Worm (Caenorhabditis elegans) whole organism, L4 larva: Measurements from ENCODE around the gene F31E8.5.
A peak's percentile ranks its signal among the peaks of the same experiment; 100 is the strongest.

Source experiments
- D1046.2 ChIP-seq: fragments of 200-800 bp; sonication (Bioruptor generic); IDR thresholded peaks from 2 replicates; pipeline ENCODE4 v1.3.6; 2022; ENCODE audit warnings: missing genetic modification characterization, missing compliant biosample characterization
- F10B5.3 ChIP-seq: sonication (generic microtip); optimal IDR thresholded peaks from 2 replicates; lab custom pipeline; 2016; ENCODE audit warnings: mild to moderate bottlenecking, missing genetic modification characterization, missing compliant biosample characterization
- F37D6.2 ChIP-seq: sonication (generic microtip); optimal IDR thresholded peaks from 2 replicates; lab custom pipeline; 2016; ENCODE audit warnings: mild to moderate bottlenecking, missing genetic modification characterization, missing compliant biosample characterization
- R02D3.7 ChIP-seq: fragments of 150-350 bp; sonication (generic microtip); optimal IDR thresholded peaks from 3 replicates; lab custom pipeline; 2014; ENCODE audit warnings: missing biosample characterization, missing genetic modification characterization
- Y105C5A.15 ChIP-seq: fragments of 200-800 bp; sonication (Bioruptor generic); IDR thresholded peaks from 2 replicates; pipeline ENCODE4 v1.3.6; 2022; ENCODE audit warnings: missing genetic modification characterization, missing compliant biosample characterization
- Y5F2A.4 ChIP-seq: fragments of 200-800 bp; sonication (Bioruptor generic); optimal IDR thresholded peaks from 2 replicates; lab custom pipeline; 2018; ENCODE audit warnings: mild to moderate bottlenecking, missing genetic modification characterization, missing compliant biosample characterization
- aha-1 ChIP-seq: fragments of 150-350 bp; peaks from one replicate; lab custom pipeline; 2014; ENCODE audit warnings: missing biosample characterization, missing genetic modification characterization
- ama-1 ChIP-seq: fragments of 150-350 bp; optimal IDR thresholded peaks from 2 replicates; lab custom pipeline; 2014; ENCODE audit warnings: inconsistent platforms, mixed read lengths
- arid-1 ChIP-seq: fragments of 200-800 bp; sonication (Bioruptor generic); conservative IDR thresholded peaks from 2 replicates; pipeline ENCODE4 v1.3.6; 2022; ENCODE audit warnings: missing genetic modification reagents, missing genetic modification characterization, missing compliant biosample characterization
- ceh-20 ChIP-seq: fragments of 200-800 bp; sonication (Bioruptor generic); IDR thresholded peaks from 2 replicates; pipeline ENCODE4 v1.3.6; 2022; ENCODE audit warnings: missing genetic modification reagents, missing genetic modification characterization, missing compliant biosample characterization
- ceh-28 ChIP-seq: fragments of 150-350 bp; optimal IDR thresholded peaks from 2 replicates; lab custom pipeline; 2014; ENCODE audit warnings: missing biosample characterization, missing genetic modification reagents, missing genetic modification characterization
- ceh-32 ChIP-seq: sonication (generic microtip); optimal IDR thresholded peaks from 2 replicates; lab custom pipeline; 2016; ENCODE audit warnings: mild to moderate bottlenecking, missing genetic modification characterization, missing compliant biosample characterization; ENCODE audit not compliant: poor library complexity
- cey-2 ChIP-seq: sonication (generic microtip); optimal IDR thresholded peaks from 3 replicates; lab custom pipeline; 2017; ENCODE audit warnings: missing genetic modification characterization, mild to moderate bottlenecking, missing compliant biosample characterization, antibody characterized with exemption, borderline replicate concordance; ENCODE audit not compliant: insufficient read depth
- ctbp-1 ChIP-seq: fragments of 200-800 bp; sonication (Bioruptor generic); IDR thresholded peaks from 2 replicates; pipeline ENCODE4 v1.3.6; 2022; ENCODE audit warnings: missing genetic modification reagents, missing genetic modification characterization, missing compliant biosample characterization
- daf-16 ChIP-seq, 3 experiments: sonication (generic microtip); optimal IDR thresholded peaks; 2 replicates each; lab custom pipeline; 2016 to 2017; ENCODE audit warnings: missing genetic modification characterization in 3 of 3, missing genetic modification reagents in 3 of 3, mild to moderate bottlenecking in 2 of 3, missing compliant biosample characterization in 2 of 3, missing biosample characterization in 1 of 3, moderate library complexity in 1 of 3
- daf-19 ChIP-seq: fragments of 200-800 bp; sonication (Bioruptor generic); conservative IDR thresholded peaks from 2 replicates; pipeline ENCODE4 v1.3.6; 2022; ENCODE audit warnings: missing genetic modification characterization, missing compliant biosample characterization
- dmd-6 ChIP-seq: fragments of 200-800 bp; sonication (Bioruptor generic); IDR thresholded peaks from 2 replicates; pipeline ENCODE4 v1.3.6; 2022; ENCODE audit warnings: missing genetic modification reagents, missing genetic modification characterization, missing compliant biosample characterization
- dmd-8 ChIP-seq: fragments of 200-800 bp; sonication (Bioruptor generic); IDR thresholded peaks from 2 replicates; pipeline ENCODE4 v1.3.6; 2022; ENCODE audit warnings: missing genetic modification characterization, missing compliant biosample characterization
- fos-1 ChIP-seq: fragments of 150-350 bp; optimal IDR thresholded peaks from 2 replicates; lab custom pipeline; 2014; ENCODE audit warnings: missing biosample characterization, missing genetic modification characterization
- hif-1 ChIP-seq, 2 experiments: sonication (generic microtip); optimal IDR thresholded peaks; 2 replicates each; lab custom pipeline; 2016 to 2017; ENCODE audit warnings: missing compliant biosample characterization in 2 of 2, missing genetic modification characterization in 2 of 2, missing genetic modification reagents in 2 of 2, missing genotype in 2 of 2, mild to moderate bottlenecking in 1 of 2
- hlh-11 ChIP-seq: fragments of 200-800 bp; sonication (Bioruptor generic); optimal IDR thresholded peaks from 2 replicates; lab custom pipeline; 2018; ENCODE audit warnings: mild to moderate bottlenecking, missing genetic modification characterization, missing compliant biosample characterization
- hlh-30 ChIP-seq: sonication (generic microtip); optimal IDR thresholded peaks from 2 replicates; lab custom pipeline; 2017; ENCODE audit warnings: antibody characterized with exemption, mild to moderate bottlenecking, missing genetic modification characterization, missing compliant biosample characterization; ENCODE audit not compliant: insufficient read depth
- lin-29 ChIP-seq: fragments of 200-800 bp; sonication (Bioruptor generic); IDR thresholded peaks from 2 replicates; pipeline ENCODE4 v1.3.6; 2022; ENCODE audit warnings: missing genetic modification reagents, missing genetic modification characterization, missing compliant biosample characterization
- lin-39 ChIP-seq: fragments of 150-350 bp; optimal IDR thresholded peaks from 2 replicates; lab custom pipeline; 2014; ENCODE audit warnings: missing biosample characterization, missing genetic modification reagents, missing genetic modification characterization
- lsy-2 ChIP-seq, 2 experiments: fragments of 150-350 bp in 1 of 2; sonication (generic microtip) in 1 of 2; optimal IDR thresholded peaks; 2 replicates each; lab custom pipeline; 2014 to 2017; ENCODE audit warnings: missing biosample characterization in 2 of 2, missing genetic modification characterization in 2 of 2
- mdl-1 ChIP-seq, 2 experiments: fragments of 150-350 bp in 1 of 2; sonication (generic microtip) in 1 of 2; optimal IDR thresholded peaks; 2 replicates each; lab custom pipeline; 2014 to 2017; ENCODE audit warnings: missing biosample characterization in 2 of 2, missing genetic modification characterization in 2 of 2
- mep-1 ChIP-seq: fragments of 150-350 bp; sonication (generic microtip); optimal IDR thresholded peaks from 3 replicates; lab custom pipeline; 2014; ENCODE audit warnings: missing biosample characterization, missing genetic modification characterization
- mxl-2 ChIP-seq: fragments of 200-800 bp; sonication (Bioruptor generic); conservative IDR thresholded peaks from 2 replicates; pipeline ENCODE4 v1.3.6; 2022; ENCODE audit warnings: missing genetic modification reagents, missing genetic modification characterization, missing compliant biosample characterization
- nhr-11 ChIP-seq: fragments of 150-350 bp; optimal IDR thresholded peaks from 2 replicates; lab custom pipeline; 2014; ENCODE audit warnings: missing biosample characterization, missing genetic modification characterization
- nhr-25 ChIP-seq: sonication (generic microtip); optimal IDR thresholded peaks from 2 replicates; lab custom pipeline; 2017; ENCODE audit warnings: missing genetic modification characterization, mild to moderate bottlenecking, missing compliant biosample characterization, antibody characterized with exemption, moderate library complexity, borderline replicate concordance; ENCODE audit not compliant: insufficient read depth
- nhr-28 ChIP-seq: fragments of 150-350 bp; optimal IDR thresholded peaks from 2 replicates; lab custom pipeline; 2014; ENCODE audit warnings: missing biosample characterization, missing genetic modification characterization
- nhr-41 ChIP-seq: fragments of 200-800 bp; sonication (Bioruptor generic); IDR thresholded peaks from 2 replicates; pipeline ENCODE4 v1.3.6; 2022; ENCODE audit warnings: missing genetic modification reagents, missing genetic modification characterization, missing compliant biosample characterization
- nhr-42 ChIP-seq: fragments of 200-800 bp; sonication (Bioruptor generic); IDR thresholded peaks from 2 replicates; pipeline ENCODE4 v1.3.6; 2022; ENCODE audit warnings: missing genetic modification characterization, missing compliant biosample characterization
- nhr-48 ChIP-seq: sonication (generic microtip); optimal IDR thresholded peaks from 2 replicates; lab custom pipeline; 2016; ENCODE audit warnings: mild to moderate bottlenecking, missing genetic modification characterization, missing compliant biosample characterization
- pqm-1 ChIP-seq: sonication (generic microtip); optimal IDR thresholded peaks from 2 replicates; lab custom pipeline; 2017; ENCODE audit warnings: missing biosample characterization, missing genetic modification characterization
- rbr-2 ChIP-seq: sonication (generic microtip); optimal IDR thresholded peaks from 2 replicates; lab custom pipeline; 2016; ENCODE audit warnings: missing genotype, missing genetic modification characterization, missing compliant biosample characterization
- saeg-2 ChIP-seq: fragments of 200-800 bp; sonication (Bioruptor generic); IDR thresholded peaks from 2 replicates; pipeline ENCODE4 v1.3.6; 2022; ENCODE audit warnings: missing genetic modification reagents, missing genetic modification characterization, missing compliant biosample characterization
- sdz-12 ChIP-seq: fragments of 200-800 bp; sonication (Bioruptor generic); optimal IDR thresholded peaks from 2 replicates; lab custom pipeline; 2018; ENCODE audit warnings: mild to moderate bottlenecking, missing genetic modification characterization, missing compliant biosample characterization
- set-16 ChIP-seq: fragments of 200-800 bp; sonication (Bioruptor generic); IDR thresholded peaks from 2 replicates; pipeline ENCODE4 v1.3.6; 2022; ENCODE audit warnings: missing genetic modification reagents, missing genetic modification characterization, missing compliant biosample characterization
- snpc-4 ChIP-seq: fragments of 150-350 bp; optimal IDR thresholded peaks from 2 replicates; lab custom pipeline; 2014; ENCODE audit warnings: missing biosample characterization, missing genetic modification characterization
- spr-3 ChIP-seq: fragments of 200-800 bp; sonication (Bioruptor generic); optimal IDR thresholded peaks from 2 replicates; lab custom pipeline; 2018; ENCODE audit warnings: mild to moderate bottlenecking, missing genetic modification characterization, missing compliant biosample characterization
- tra-1 ChIP-seq: fragments of 200-800 bp; sonication (Bioruptor generic); IDR thresholded peaks from 2 replicates; pipeline ENCODE4 v1.3.6; 2022; ENCODE audit warnings: missing genetic modification reagents, missing genetic modification characterization, missing compliant biosample characterization
- unc-62 ChIP-seq, 3 experiments: fragments of 150-350 bp in 1 of 3; sonication (generic microtip); optimal IDR thresholded peaks in 2 of 3; peaks in 1 of 3; 1 replicate in 1 of 3; 2 replicates in 2 of 3; lab custom pipeline; 2014 to 2017; ENCODE audit warnings: missing biosample characterization in 3 of 3, missing genetic modification characterization in 3 of 3, missing genetic modification reagents in 3 of 3, missing genotype in 1 of 3
- vab-7 ChIP-seq: fragments of 200-800 bp; sonication (Bioruptor generic); IDR thresholded peaks from 2 replicates; pipeline ENCODE4 v1.3.6; 2022; ENCODE audit warnings: missing genetic modification reagents, missing genetic modification characterization, missing compliant biosample characterization
- zag-1 ChIP-seq: fragments of 150-350 bp; optimal IDR thresholded peaks from 2 replicates; lab custom pipeline; 2014; ENCODE audit warnings: missing biosample characterization, missing genetic modification characterization
- zfp-2 ChIP-seq: sonication (generic microtip); optimal IDR thresholded peaks from 2 replicates; lab custom pipeline; 2016; ENCODE audit warnings: mild to moderate bottlenecking, missing genetic modification characterization, missing compliant biosample characterization
- ztf-7 ChIP-seq: fragments of 150-350 bp; optimal IDR thresholded peaks from 2 replicates; lab custom pipeline; 2014; ENCODE audit warnings: missing biosample characterization, missing genetic modification characterization

Gene F31E8.5

ce11 chrII:6823912-6824311, 16.9 kb upstream of the F31E8.5 start:
- TF ChIP-seq Y105C5A.15 (GFP tag; lab: Robert Waterston, UW) (no peak), fos-1 (tag; lab: Kevin White, UChicago) (no peak), ctbp-1 (peak; percentile 77), snpc-4 (tag; lab: Kevin White, UChicago) (no peak), ceh-20 (GFP tag; lab: Robert Waterston, UW) (no peak; the same call in 1 of the 2 replicates), hlh-30 (tag; lab: Kevin White, UChicago) (peak; percentile 5), pqm-1 (tag; lab: Kevin White, UChicago) (no peak), mdl-1 (tag; optimal IDR thresholded peaks at IDR 0.05; lab: Kevin White, UChicago) (peak; percentile 25 to 63), nhr-25 (tag; lab: Kevin White, UChicago) (peak; percentile 54), tra-1 (GFP tag; lab: Robert Waterston, UW) (0 out of 2 replicates have a peak, but pooled peaks have one; percentile 49), lin-39 (tag; lab: Kevin White, UChicago) (no peak), arid-1 (GFP tag; lab: Robert Waterston, UW) (no peak), spr-3 (GFP tag; lab: Kevin White, UChicago) (no peak), nhr-28 (peak; percentile 51), dmd-6 (GFP tag; lab: Robert Waterston, UW) (peak; percentile 53), zfp-2 (tag; lab: Kevin White, UChicago) (no peak), zag-1 (tag; lab: Kevin White, UChicago) (no peak), lin-29 (GFP tag; lab: Robert Waterston, UW) (no peak), lsy-2 (tag; optimal IDR thresholded peaks at IDR 0.05; lab: Kevin White, UChicago) (peak in 1 of 2 experiments; percentile 67), dmd-8 (no peak), hif-1 (tag; optimal IDR thresholded peaks at IDR 0.05; lab: Kevin White, UChicago) (peak in 1 of 2 experiments; percentile 14), nhr-48 (tag; lab: Kevin White, UChicago) (peak; percentile 23), ceh-28 (tag; lab: Kevin White, UChicago) (no peak), Y5F2A.4 (GFP tag; lab: Kevin White, UChicago) (no peak), hlh-11 (tag; lab: Kevin White, UChicago) (peak; percentile 38), mxl-2 (no peak), aha-1 (tag; lab: Kevin White, UChicago) (peak; percentile 21), sdz-12 (no peak), F37D6.2 (tag; lab: Kevin White, UChicago) (peak; percentile 19), ztf-7 (tag; lab: Kevin White, UChicago) (no peak), cey-2 (tag; lab: Kevin White, UChicago) (no peak), D1046.2 (GFP tag; lab: Robert Waterston, UW) (no peak), mep-1 (tag; lab: Kevin White, UChicago) (peak; percentile 71), ceh-32 (tag; lab: Kevin White, UChicago) (no peak), nhr-11 (no peak)
- TF ChIP-seq, all 104 proteins: peak for 14

ce11 chrII:6823233-6823632, 16.2 kb upstream of the F31E8.5 start:
- TF ChIP-seq saeg-2 (no peak), nhr-28 (peak; percentile 27), tra-1 (GFP tag; lab: Robert Waterston, UW) (peak; percentile 78), rbr-2 (tag; lab: Kevin White, UChicago) (peak; percentile 10), vab-7 (GFP tag; lab: Robert Waterston, UW) (peak; percentile 27; the same call in 1 of the 2 replicates), set-16 (GFP tag; lab: Robert Waterston, UW) (no peak), hlh-30 (tag; lab: Kevin White, UChicago) (peak; percentile 41), lsy-2 (tag; optimal IDR thresholded peaks at IDR 0.05; lab: Kevin White, UChicago) (peak in 1 of 2 experiments; percentile 31), nhr-42 (GFP tag; lab: Robert Waterston, UW) (no peak), F10B5.3 (tag; lab: Kevin White, UChicago) (no peak), mdl-1 (tag; optimal IDR thresholded peaks at IDR 0.05; lab: Kevin White, UChicago) (peak in 1 of 2 experiments; percentile 23), unc-62 (GFP tag; optimal IDR thresholded peaks at IDR 0.05 in 1 of 2; lab: Kevin White, UChicago) (peak in 1 of 2 experiments; percentile 100), unc-62 (tag; optimal IDR thresholded peaks at IDR 0.05; lab: Kevin White, UChicago) (peak; percentile 55), nhr-48 (tag; lab: Kevin White, UChicago) (no peak), R02D3.7 (tag; lab: Kevin White, UChicago) (no peak), daf-19 (GFP tag; lab: Robert Waterston, UW) (no peak), ama-1 (no peak), ceh-20 (GFP tag; lab: Robert Waterston, UW) (peak; percentile 88; the same call in 1 of the 2 replicates), dmd-6 (GFP tag; lab: Robert Waterston, UW) (peak; percentile 56), hlh-11 (tag; lab: Kevin White, UChicago) (peak; percentile 69), daf-16 (GFP tag; optimal IDR thresholded peaks at IDR 0.05; lab: Kevin White, UChicago) (peak in 1 of 2 experiments; percentile 54), daf-16 (tag; optimal IDR thresholded peaks at IDR 0.05; lab: Kevin White, UChicago) (no peak), nhr-11 (peak; percentile 21), mxl-2 (no peak), mep-1 (tag; lab: Kevin White, UChicago) (peak; percentile 45), nhr-41 (GFP tag; lab: Robert Waterston, UW) (no peak)
